5 fruit fly cellular contexts compared by ENCODE assay signal in genomic region chrX:16372492-16373350, dm6.
TF ChIP-seq lines count a peak whose summit lies in the region.

TSS of gene Fur2 (plus strand) at chrX:16373086.

- TF ChIP-seq CTCF in whole organism, embryonic (GFP tag; optimal IDR thresholded peaks at IDR 0.05; lab: Kevin White, UChicago) = no peak

TF ChIP-seq in whole organism, adult, 20 proteins besides CTCF, POLR2A, EP300 and RAD21:
- TF ChIP-seq kay (GFP tag; lab: Kevin White, UChicago; ENCODE audit: borderline replicate concordance) = peak; percentile 41
- TF ChIP-seq tj (GFP tag; optimal IDR thresholded peaks at IDR 0.05; lab: Kevin White, UChicago) = peak; percentile 36
- TF ChIP-seq cic (GFP tag; optimal IDR thresholded peaks at IDR 0.05; lab: Kevin White, UChicago) = no peak

TF ChIP-seq in whole organism, embryonic, 481 proteins besides CTCF, POLR2A, EP300 and RAD21 (continues in another document):
- TF ChIP-seq abd-A (tag; optimal IDR thresholded peaks at IDR 0.05; lab: Kevin White, UChicago) (peak; percentile 53), corto (GFP tag; optimal IDR thresholded peaks at IDR 0.05; lab: Kevin White, UChicago) (no peak), Sry-δ (GFP tag; optimal IDR thresholded peaks at IDR 0.05; lab: Kevin White, UChicago) (no peak), CG8281 (tag; optimal IDR thresholded peaks at IDR 0.05; lab: Kevin White, UChicago) (peak; percentile 52), CG34376 (GFP tag; optimal IDR thresholded peaks at IDR 0.05; lab: Kevin White, UChicago) (peak; percentile 27), nerfin-2 (GFP tag; IDR thresholded peaks at IDR 0.05; lab: Robert Waterston, UW; ENCODE audit: partially characterized antibody) (no peak), CG5180 (GFP tag; optimal IDR thresholded peaks at IDR 0.05; lab: Kevin White, UChicago) (peak; percentile 75), Pdp1 (GFP tag; optimal IDR thresholded peaks at IDR 0.05; lab: Kevin White, UChicago) (peak in 1 of 2 experiments; percentile 95), Drgx (GFP tag; IDR thresholded peaks at IDR 0.05; lab: Robert Waterston, UW) (peak; percentile 41; the same call in 1 of the 2 replicates), lov (optimal IDR thresholded peaks at IDR 0.05; lab: Kevin White, UChicago) (no peak), lov (GFP tag; IDR thresholded peaks at IDR 0.05; lab: Robert Waterston, UW) (no peak), onecut (GFP tag; IDR thresholded peaks at IDR 0.05; lab: Robert Waterston, UW) (peak; percentile 18; the same call in 1 of the 2 replicates), CG34224 (GFP tag; IDR thresholded peaks at IDR 0.05; lab: Robert Waterston, UW; ENCODE audit: partially characterized antibody) (peak; percentile 35; the same call in 1 of the 3 replicates), Vsx1 (GFP tag; optimal IDR thresholded peaks at IDR 0.05; lab: Kevin White, UChicago) (no peak), chinmo (GFP tag; IDR thresholded peaks at IDR 0.05; lab: Robert Waterston, UW; ENCODE audit: partially characterized antibody) (peak; percentile 87; the same call in 1 of the 4 replicates), B-H2 (GFP tag; optimal IDR thresholded peaks at IDR 0.05; lab: Kevin White, UChicago) (peak; percentile 7), pros (GFP tag; optimal IDR thresholded peaks at IDR 0.05; lab: Kevin White, UChicago) (peak; percentile 50), cg (GFP tag; optimal IDR thresholded peaks at IDR 0.05; lab: Kevin White, UChicago) (peak; percentile 63), eve (GFP tag; optimal IDR thresholded peaks at IDR 0.05; lab: Kevin White, UChicago) (peak in 1 of 2 experiments; percentile 45), CG2199 (GFP tag; IDR thresholded peaks at IDR 0.05; lab: Robert Waterston, UW) (0 out of 3 replicates have a peak, but pooled peaks have one; percentile 59)

TF ChIP-seq in whole organism, prepupa, 60 proteins besides CTCF, POLR2A, EP300 and RAD21 (continues in another document):
- no peak for TF ChIP-seq Gug (GFP tag; IDR thresholded peaks at IDR 0.05; lab: Robert Waterston, UW)
- TF ChIP-seq Hr38 (GFP tag; optimal IDR thresholded peaks at IDR 0.05; lab: Kevin White, UChicago) = no peak
- TF ChIP-seq vri (GFP tag; optimal IDR thresholded peaks at IDR 0.05; lab: Kevin White, UChicago) = peak; percentile 61
- no peak for TF ChIP-seq Ets21C (GFP tag; optimal IDR thresholded peaks at IDR 0.05; lab: Kevin White, UChicago)
- TF ChIP-seq CG7368 (GFP tag; optimal IDR thresholded peaks at IDR 0.05; lab: Kevin White, UChicago) = no peak
- TF ChIP-seq CG8119 (GFP tag; IDR thresholded peaks at IDR 0.05; lab: Robert Waterston, UW) = peak; percentile 50; the same call in 1 of the 3 replicates
- peak; percentile 25 for TF ChIP-seq CG6808 (GFP tag; optimal IDR thresholded peaks at IDR 0.05; lab: Kevin White, UChicago)
- TF ChIP-seq Blimp-1 (GFP tag; optimal IDR thresholded peaks at IDR 0.05; lab: Kevin White, UChicago) = no peak
- TF ChIP-seq fd59A (GFP tag; optimal IDR thresholded peaks at IDR 0.05; lab: Kevin White, UChicago) = no peak
- no peak for TF ChIP-seq CG11294 (GFP tag; IDR thresholded peaks at IDR 0.05; lab: Robert Waterston, UW)
- TF ChIP-seq CG9139 (GFP tag; optimal IDR thresholded peaks at IDR 0.05; lab: Kevin White, UChicago) = no peak
- TF ChIP-seq CG3919 (GFP tag; optimal IDR thresholded peaks at IDR 0.05; lab: Kevin White, UChicago) = no peak
- TF ChIP-seq Sox102F (GFP tag; optimal IDR thresholded peaks at IDR 0.05; lab: Kevin White, UChicago) = no peak
- peak; percentile 61 for TF ChIP-seq CG6276 (GFP tag; optimal IDR thresholded peaks at IDR 0.05; lab: Kevin White, UChicago)
- no peak for TF ChIP-seq fkh (GFP tag; optimal IDR thresholded peaks at IDR 0.05; lab: Kevin White, UChicago)
- no peak for TF ChIP-seq net (GFP tag; optimal IDR thresholded peaks at IDR 0.05; lab: Kevin White, UChicago)
- no peak for TF ChIP-seq esn (GFP tag; optimal IDR thresholded peaks at IDR 0.05; lab: Kevin White, UChicago)
- TF ChIP-seq Sox14 (GFP tag; optimal IDR thresholded peaks at IDR 0.05; lab: Kevin White, UChicago) = no peak
- TF ChIP-seq Smox (GFP tag; optimal IDR thresholded peaks at IDR 0.05; lab: Kevin White, UChicago) = no peak
- TF ChIP-seq CG6792 (GFP tag; optimal IDR thresholded peaks at IDR 0.05; lab: Kevin White, UChicago) = no peak
- TF ChIP-seq dac (GFP tag; optimal IDR thresholded peaks at IDR 0.05; lab: Kevin White, UChicago) = no peak
- TF ChIP-seq Ets96B (tag; optimal IDR thresholded peaks at IDR 0.05; lab: Kevin White, UChicago) = no peak
- TF ChIP-seq CG16779 (tag; optimal IDR thresholded peaks at IDR 0.05; lab: Kevin White, UChicago) = no peak
- TF ChIP-seq CG6854 (GFP tag; optimal IDR thresholded peaks at IDR 0.05; lab: Kevin White, UChicago) = no peak

TF ChIP-seq in whole organism, pupa, 21 proteins besides CTCF, POLR2A, EP300 and RAD21:
- TF ChIP-seq Pif1A (GFP tag; optimal IDR thresholded peaks at IDR 0.05; lab: Kevin White, UChicago) (no peak), CG9948 (tag; optimal IDR thresholded peaks at IDR 0.05; lab: Kevin White, UChicago) (no peak), CG13204 (GFP tag; optimal IDR thresholded peaks at IDR 0.05; lab: Kevin White, UChicago) (no peak), Ets98B (GFP tag; IDR thresholded peaks at IDR 0.05; lab: Robert Waterston, UW) (no peak; the same call in 1 of the 2 replicates), CG10348 (GFP tag; IDR thresholded peaks at IDR 0.05; lab: Robert Waterston, UW) (no peak), EcR (GFP tag; optimal IDR thresholded peaks at IDR 0.05; lab: Kevin White, UChicago) (no peak), CG17806 (tag; optimal IDR thresholded peaks at IDR 0.05; lab: Kevin White, UChicago) (no peak), CG8301 (tag; optimal IDR thresholded peaks at IDR 0.05; lab: Kevin White, UChicago) (no peak), Pif1B (GFP tag; optimal IDR thresholded peaks at IDR 0.05; lab: Kevin White, UChicago) (no peak), rn (GFP tag; IDR thresholded peaks at IDR 0.05; lab: Robert Waterston, UW) (no peak), CG15710 (tag; optimal IDR thresholded peaks at IDR 0.05; lab: Kevin White, UChicago) (no peak), gl (tag; optimal IDR thresholded peaks at IDR 0.05; lab: Kevin White, UChicago) (peak; percentile 54), CG34367 (tag; optimal IDR thresholded peaks at IDR 0.05; lab: Kevin White, UChicago) (no peak), CG8159 (tag; optimal IDR thresholded peaks at IDR 0.05; lab: Kevin White, UChicago) (no peak), CG12605 (GFP tag; IDR thresholded peaks at IDR 0.05; lab: Robert Waterston, UW) (peak; percentile 73), fd96Ca (GFP tag; IDR thresholded peaks at IDR 0.05; lab: Robert Waterston, UW) (no peak), CG4496 (GFP tag; IDR thresholded peaks at IDR 0.05; lab: Robert Waterston, UW) (no peak), D1 (tag; optimal IDR thresholded peaks at IDR 0.05; lab: Kevin White, UChicago) (no peak)

TF ChIP-seq in whole organism, wandering third instar larva, 38 proteins besides CTCF, POLR2A, EP300 and RAD21:
- TF ChIP-seq Rel (GFP tag; optimal IDR thresholded peaks at IDR 0.05; lab: Kevin White, UChicago) = peak; percentile 9
- TF ChIP-seq Rel (tag; optimal IDR thresholded peaks at IDR 0.05; lab: Kevin White, UChicago) = no peak
- no peak for TF ChIP-seq Vsx2 (GFP tag; optimal IDR thresholded peaks at IDR 0.05; lab: Kevin White, UChicago; ENCODE audit: partially characterized antibody)
